Worm (Caenorhabditis elegans): Measurements from ENCODE around the gene K01D12.20.

Gene K01D12.20

ce11 chrV:12353505-12353904 lies 47.1 kb downstream of the K01D12.20 start:
- 0 out of 2 replicates have a peak, but pooled peaks have one; percentile 47 for TF ChIP-seq ztf-28 (GFP tag; IDR thresholded peaks at IDR 0.05)
- TF ChIP-seq Y95B8A.8 (GFP tag; IDR thresholded peaks at IDR 0.05), result no peak
- TF ChIP-seq unc-62 (GFP tag; optimal IDR thresholded peaks at IDR 0.05), result no peak
- TF ChIP-seq mcd-1 (GFP tag; IDR thresholded peaks at IDR 0.05), result peak; percentile 52; the same call in 1 of the 2 replicates
- no peak for TF ChIP-seq rec-8 (tag; optimal IDR thresholded peaks at IDR 0.05)
- no peak for TF ChIP-seq madf-6 (GFP tag; IDR thresholded peaks at IDR 0.05)
- peak; percentile 99 for TF ChIP-seq egrh-3 (GFP tag; IDR thresholded peaks at IDR 0.05)
- TF ChIP-seq lin-54 (GFP tag; optimal IDR thresholded peaks at IDR 0.05), result no peak
- no peak for TF ChIP-seq pha-4 (tag; optimal IDR thresholded peaks at IDR 0.05)
- no peak for TF ChIP-seq rcor-1 (GFP tag; IDR thresholded peaks at IDR 0.05)
- no peak for TF ChIP-seq rpc-1 (optimal IDR thresholded peaks at IDR 0.05)
- no peak for TF ChIP-seq rpc-1 (tag; optimal IDR thresholded peaks at IDR 0.05)
- no peak for TF ChIP-seq hmg-1.2 (GFP tag; IDR thresholded peaks at IDR 0.05)
- peak; percentile 97 for TF ChIP-seq zfh-2 (GFP tag; conservative IDR thresholded peaks at IDR 0.05)
- TF ChIP-seq nhr-27 (tag; optimal IDR thresholded peaks at IDR 0.05), result no peak
- TF ChIP-seq ceh-27 (GFP tag; optimal IDR thresholded peaks at IDR 0.05), result no peak
- TF ChIP-seq dox-1 (GFP tag; IDR thresholded peaks at IDR 0.05), result no peak
- TF ChIP-seq F57A8.1 (GFP tag; optimal IDR thresholded peaks at IDR 0.05), result no peak
- no peak for TF ChIP-seq dpff-1 (tag; optimal IDR thresholded peaks at IDR 0.05)
- TF ChIP-seq snpc-1.1 (tag; optimal IDR thresholded peaks at IDR 0.05; ENCODE audit: insufficient read depth), result no peak

ce11 chrV:12352881-12353280 lies 47.7 kb downstream of the K01D12.20 start:
- no peak for TF ChIP-seq attf-3 (GFP tag; conservative IDR thresholded peaks at IDR 0.05)
- TF ChIP-seq ceh-100 (GFP tag; IDR thresholded peaks at IDR 0.05), result no peak
- 0 out of 2 replicates have a peak, but pooled peaks have one; percentile 17 for TF ChIP-seq attf-6 (GFP tag; IDR thresholded peaks at IDR 0.05)
- no peak for TF ChIP-seq ztf-3 (GFP tag; optimal IDR thresholded peaks at IDR 0.05)
- TF ChIP-seq mes-4 (tag; optimal IDR thresholded peaks at IDR 0.05), result no peak
- no peak for TF ChIP-seq T07F8.4 (tag; optimal IDR thresholded peaks at IDR 0.05)
- TF ChIP-seq nfya-2 (GFP tag; IDR thresholded peaks at IDR 0.05), result no peak
- TF ChIP-seq C06A6.2 (GFP tag; conservative IDR thresholded peaks at IDR 0.05), result no peak

ce11 chrV:12352445-12352844 lies 48.2 kb downstream of the K01D12.20 start, which contains the start of gene sqt-3:
TSS of gene sqt-3 (plus strand) at chrV:12352745.
- TF ChIP-seq lin-54 (GFP tag; optimal IDR thresholded peaks at IDR 0.05), result no peak
- no peak for TF ChIP-seq fkh-3 (tag; optimal IDR thresholded peaks at IDR 0.05)
- TF ChIP-seq hlh-26 (GFP tag; conservative IDR thresholded peaks at IDR 0.05), result no peak
- no peak for TF ChIP-seq aptf-2 (GFP tag; conservative IDR thresholded peaks at IDR 0.05)
- TF ChIP-seq F57A8.1 (GFP tag; optimal IDR thresholded peaks at IDR 0.05), result no peak
- TF ChIP-seq nhr-90 (tag; optimal IDR thresholded peaks at IDR 0.05), result no peak
- TF ChIP-seq T07F8.4 (tag; optimal IDR thresholded peaks at IDR 0.05), result no peak
- no peak for TF ChIP-seq nhr-80 (tag; optimal IDR thresholded peaks at IDR 0.05)
- TF ChIP-seq F37B4.10 (GFP tag; IDR thresholded peaks at IDR 0.05), result no peak

- TF ChIP-seq lin-26 (GFP tag; IDR thresholded peaks at IDR 0.05) (0 out of 2 replicates have a peak, but pooled peaks have one; percentile 12), nfya-1 (tag; optimal IDR thresholded peaks at IDR 0.05; ENCODE audit: borderline replicate concordance, insufficient read depth) (no peak)
These were observed 48.8 kb downstream of the K01D12.20 start for ce11 chrV:12351842-12352241.

All from whole organism, young adult.